Worm (Caenorhabditis elegans) whole organism, L2 larva: ENCODE results near the gene sre-13.

Experiments
- F13H6.1 ChIP-seq: sonication (generic microtip); optimal IDR thresholded peaks from 2 replicates; lab custom pipeline; 2016; ENCODE audit warnings: missing genetic modification characterization, missing compliant biosample characterization
- ZK546.5 ChIP-seq: sonication (generic microtip); optimal IDR thresholded peaks from 2 replicates; lab custom pipeline; 2017; ENCODE audit warnings: missing biosample characterization, missing genetic modification characterization
- alr-1 ChIP-seq: fragments of 150-350 bp; optimal IDR thresholded peaks from 2 replicates; lab custom pipeline; 2014; ENCODE audit warnings: missing biosample characterization, missing genetic modification characterization
- aly-2 ChIP-seq: fragments of 150-350 bp; optimal IDR thresholded peaks from 2 replicates; lab custom pipeline; 2014; ENCODE audit warnings: missing biosample characterization, missing genetic modification characterization
- ama-1 ChIP-seq: fragments of 150-350 bp; optimal IDR thresholded peaks from 2 replicates; lab custom pipeline; 2018; ENCODE audit warnings: inconsistent platforms
- blmp-1 ChIP-seq: sonication (generic microtip); optimal IDR thresholded peaks from 2 replicates; lab custom pipeline; 2017; ENCODE audit warnings: missing genetic modification characterization, mild to moderate bottlenecking, missing compliant biosample characterization, antibody characterized with exemption, moderate library complexity; ENCODE audit not compliant: insufficient read depth
- ceh-16 ChIP-seq: fragments of 150-350 bp; optimal IDR thresholded peaks from 2 replicates; lab custom pipeline; 2014; ENCODE audit warnings: missing biosample characterization, missing genetic modification characterization
- ceh-82 ChIP-seq: fragments of 150-350 bp; optimal IDR thresholded peaks from 2 replicates; lab custom pipeline; 2014; ENCODE audit warnings: missing biosample characterization, missing genetic modification characterization
- crh-2 ChIP-seq: sonication (generic microtip); optimal IDR thresholded peaks from 2 replicates; lab custom pipeline; 2017; ENCODE audit warnings: missing biosample characterization, missing genetic modification characterization
- elt-1 ChIP-seq: fragments of 150-350 bp; optimal IDR thresholded peaks from 2 replicates; lab custom pipeline; 2014; ENCODE audit warnings: missing biosample characterization, missing genetic modification characterization
- elt-3 ChIP-seq: sonication (generic microtip); optimal IDR thresholded peaks from 2 replicates; lab custom pipeline; 2017; ENCODE audit warnings: missing biosample characterization, missing genetic modification characterization
- fos-1 ChIP-seq: fragments of 150-350 bp; optimal IDR thresholded peaks from 2 replicates; lab custom pipeline; 2014; ENCODE audit warnings: missing biosample characterization, missing genetic modification characterization
- gmeb-1 ChIP-seq: fragments of 150-350 bp; optimal IDR thresholded peaks from 2 replicates; lab custom pipeline; 2014; ENCODE audit warnings: missing biosample characterization, missing genetic modification characterization
- lin-11 ChIP-seq: fragments of 150-350 bp; sonication (generic microtip); optimal IDR thresholded peaks from 2 replicates; lab custom pipeline; 2014; ENCODE audit warnings: missing biosample characterization, missing genetic modification characterization, inconsistent platforms, mixed read lengths
- lin-39 ChIP-seq: fragments of 150-350 bp; optimal IDR thresholded peaks from 2 replicates; lab custom pipeline; 2014; ENCODE audit warnings: missing biosample characterization, missing genetic modification reagents, missing genetic modification characterization
- lsy-2 ChIP-seq, 2 experiments: fragments of 150-350 bp in 1 of 2; sonication (generic microtip) in 1 of 2; optimal IDR thresholded peaks; 2 replicates each; lab custom pipeline; 2014 to 2017; ENCODE audit warnings: missing biosample characterization in 2 of 2, missing genetic modification characterization in 2 of 2
- mab-5 ChIP-seq: fragments of 150-350 bp; optimal IDR thresholded peaks from 2 replicates; lab custom pipeline; 2014; ENCODE audit warnings: missing biosample characterization, missing genetic modification characterization
- mbf-1 ChIP-seq: sonication (generic microtip); optimal IDR thresholded peaks from 2 replicates; lab custom pipeline; 2017; ENCODE audit warnings: missing biosample characterization, missing genetic modification characterization
- mdl-1 ChIP-seq, 2 experiments: fragments of 150-350 bp in 1 of 2; sonication (generic microtip) in 1 of 2; optimal IDR thresholded peaks; 2 replicates each; lab custom pipeline; 2017; ENCODE audit warnings: missing biosample characterization in 2 of 2, missing genetic modification characterization in 2 of 2
- nhr-10 ChIP-seq: sonication (generic microtip); optimal IDR thresholded peaks from 2 replicates; lab custom pipeline; 2017; ENCODE audit warnings: missing biosample characterization, missing genetic modification characterization
- nhr-11 ChIP-seq: fragments of 150-350 bp; optimal IDR thresholded peaks from 2 replicates; lab custom pipeline; 2014; ENCODE audit warnings: missing biosample characterization, missing genetic modification characterization
- nhr-129 ChIP-seq: fragments of 150-350 bp; optimal IDR thresholded peaks from 2 replicates; lab custom pipeline; 2014; ENCODE audit warnings: missing biosample characterization, missing genetic modification characterization
- nhr-21 ChIP-seq: fragments of 150-350 bp; optimal IDR thresholded peaks from 2 replicates; lab custom pipeline; 2014; ENCODE audit warnings: missing biosample characterization, missing genetic modification characterization
- nhr-237 ChIP-seq: fragments of 150-350 bp; optimal IDR thresholded peaks from 2 replicates; lab custom pipeline; 2014; ENCODE audit warnings: missing biosample characterization, missing genetic modification characterization
- nhr-6 ChIP-seq: fragments of 150-350 bp; optimal IDR thresholded peaks from 2 replicates; lab custom pipeline; 2014; ENCODE audit warnings: missing biosample characterization, missing genetic modification characterization
- sem-4 ChIP-seq: fragments of 150-350 bp; optimal IDR thresholded peaks from 2 replicates; lab custom pipeline; 2014; ENCODE audit warnings: missing biosample characterization, missing genetic modification reagents, missing genetic modification characterization
- sma-3 ChIP-seq: sonication (generic microtip); optimal IDR thresholded peaks from 2 replicates; lab custom pipeline; 2016; ENCODE audit warnings: missing genetic modification reagents, missing genetic modification characterization, missing compliant biosample characterization
- sma-9 ChIP-seq, 2 experiments: fragments of 150-350 bp in 1 of 2; sonication (generic microtip) in 1 of 2; optimal IDR thresholded peaks; 2 replicates each; lab custom pipeline; 2014 to 2016; ENCODE audit warnings: missing genetic modification characterization in 2 of 2, mild to moderate bottlenecking in 1 of 2, missing biosample characterization in 1 of 2, missing compliant biosample characterization in 1 of 2, missing genetic modification reagents in 1 of 2, moderate library complexity in 1 of 2
- snpc-4 ChIP-seq: fragments of 150-350 bp; optimal IDR thresholded peaks from 2 replicates; lab custom pipeline; 2014; ENCODE audit warnings: missing biosample characterization, missing genetic modification characterization
- unc-62 ChIP-seq: fragments of 150-350 bp; optimal IDR thresholded peaks from 2 replicates; lab custom pipeline; 2014; ENCODE audit warnings: missing biosample characterization, missing genetic modification reagents, missing genetic modification characterization
- ztf-4 ChIP-seq: fragments of 150-350 bp; optimal IDR thresholded peaks from 2 replicates; lab custom pipeline; 2014; ENCODE audit warnings: missing biosample characterization, missing genetic modification characterization

Gene sre-13

DNA sequence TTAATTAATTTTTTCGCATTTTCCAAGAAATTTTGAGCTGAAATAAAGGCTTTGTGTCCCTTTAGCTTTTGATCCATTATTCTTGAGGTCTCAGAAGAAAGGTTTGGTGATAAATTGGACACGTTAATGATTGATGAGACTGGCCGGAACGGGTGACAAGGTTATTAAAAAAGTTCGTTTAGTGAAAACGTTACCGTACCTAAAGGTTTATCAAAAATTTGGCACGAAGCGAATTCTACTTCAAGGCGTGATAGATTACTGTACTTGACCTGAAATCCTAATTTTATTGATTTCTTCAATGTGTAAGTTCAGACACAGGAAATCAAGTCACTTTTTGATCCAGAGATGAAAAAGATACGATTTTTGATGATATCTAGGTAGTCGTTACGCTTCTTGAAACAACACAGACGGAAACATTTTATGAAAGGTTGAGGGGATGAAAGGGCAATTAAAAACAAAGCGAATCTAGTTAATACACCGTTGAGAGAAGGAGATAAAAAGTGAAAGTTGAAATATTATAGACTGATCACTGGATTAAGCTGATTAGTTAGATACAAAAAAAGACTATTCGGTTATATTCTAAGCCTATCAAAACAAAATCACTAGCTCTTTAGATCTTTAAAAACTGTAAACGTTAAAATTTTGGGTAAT lies 26.0 kb downstream of the sre-13 start:
- TF ChIP-seq ceh-82 (tag; lab: Kevin White, UChicago) (no peak), elt-3 (tag; lab: Kevin White, UChicago) (no peak), blmp-1 (tag; lab: Kevin White, UChicago) (peak; percentile 60), nhr-129 (tag; lab: Kevin White, UChicago) (peak; percentile 2), nhr-21 (tag; lab: Kevin White, UChicago) (peak; percentile 24), ama-1 (lab: Kevin White, UChicago) (peak; percentile 67), lsy-2 (tag; optimal IDR thresholded peaks at IDR 0.05; lab: Kevin White, UChicago) (peak in 1 of 2 experiments; percentile 7)

DNA sequence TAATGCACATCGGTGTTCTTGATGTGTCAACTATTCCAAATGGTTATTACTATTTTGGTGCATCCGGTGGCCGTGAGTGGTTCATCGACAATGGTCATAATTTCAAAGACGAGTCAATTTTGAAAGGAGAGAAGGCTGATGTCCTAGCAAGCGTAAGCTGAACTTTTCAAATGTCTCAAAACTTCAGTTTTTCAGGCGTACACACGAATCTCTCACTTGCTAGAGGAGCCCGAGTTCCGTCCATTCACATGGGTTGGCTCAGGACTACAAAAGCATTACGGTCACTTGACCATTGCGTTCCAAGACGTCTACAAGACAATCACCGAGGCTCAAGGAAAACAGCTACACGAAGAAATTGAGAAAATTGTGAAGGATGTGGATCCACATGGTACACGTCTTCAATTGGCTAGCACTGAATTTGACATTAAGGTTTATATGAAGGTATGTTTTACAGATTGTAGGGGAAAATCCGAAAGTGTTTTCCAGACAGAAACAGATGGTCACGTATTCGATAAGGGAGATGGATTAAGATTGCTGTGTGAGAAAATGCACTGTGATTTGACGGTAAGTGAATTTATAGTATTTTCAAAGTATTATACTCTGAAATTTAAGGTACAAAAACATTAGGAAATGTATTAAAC lies 27.2 kb downstream of the sre-13 start:
- TF ChIP-seq sma-3 (GFP tag; lab: Kevin White, UChicago) (no peak), ama-1 (lab: Kevin White, UChicago) (peak; percentile 1)

DNA sequence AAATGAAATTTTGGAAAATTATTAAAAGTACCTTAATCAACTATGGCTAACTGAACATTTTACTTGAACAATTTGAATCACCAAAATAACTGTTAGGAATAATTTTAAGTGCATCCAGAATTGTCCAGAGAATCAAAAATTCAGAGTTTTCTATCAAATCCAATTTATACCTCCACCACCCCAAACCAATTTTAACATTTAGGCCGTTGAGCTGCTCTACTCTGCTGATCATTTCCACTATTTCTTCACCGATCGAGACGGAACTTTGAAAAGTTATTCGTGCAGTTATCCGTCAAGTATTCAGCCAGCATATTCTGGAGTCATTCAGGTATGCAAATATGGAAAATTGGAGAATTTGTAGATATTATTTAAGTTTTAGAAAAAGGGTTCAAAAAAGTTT lies 28.1 kb downstream of the sre-13 start:
- no peak for TF ChIP-seq sem-4 (tag; lab: Kevin White, UChicago)
- no peak for TF ChIP-seq ceh-16 (tag; lab: Kevin White, UChicago)
- TF ChIP-seq nhr-10 (tag; lab: Kevin White, UChicago) = no peak
- no peak for TF ChIP-seq unc-62 (GFP tag; lab: Kevin White, UChicago)
- no peak for TF ChIP-seq mab-5
- TF ChIP-seq nhr-6 = no peak
- no peak for TF ChIP-seq sma-9 (GFP tag; optimal IDR thresholded peaks at IDR 0.05; lab: Kevin White, UChicago)
- no peak for TF ChIP-seq sma-9 (tag; optimal IDR thresholded peaks at IDR 0.05; lab: Kevin White, UChicago)
- no peak for TF ChIP-seq mdl-1 (tag; optimal IDR thresholded peaks at IDR 0.05; lab: Kevin White, UChicago)
- peak; percentile 33 for TF ChIP-seq ama-1 (lab: Kevin White, UChicago)

DNA sequence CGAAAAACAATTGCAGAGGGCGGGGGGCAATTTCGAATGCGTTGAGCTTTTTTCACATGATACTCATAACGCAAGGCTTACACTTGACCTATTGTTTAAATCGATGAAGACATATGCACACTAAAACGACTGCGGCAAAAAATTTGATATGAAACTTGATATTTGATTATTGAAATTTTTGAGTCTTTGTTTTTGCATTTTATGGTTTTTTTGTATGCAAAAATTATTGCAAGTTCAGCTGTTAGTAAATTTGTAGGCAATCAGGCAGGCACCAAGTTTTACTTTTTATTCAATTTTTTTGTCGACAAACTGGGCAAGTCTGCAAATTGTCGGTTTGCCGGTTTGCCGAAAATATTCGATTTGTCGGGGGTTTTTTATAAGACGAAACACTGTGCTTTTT lies 30.5 kb downstream of the sre-13 start, which contains the start of gene arl-3:
Gene arl-3 (plus strand): TSS at position 301 of the 400 bp plus-strand sequence.
- TF ChIP-seq crh-2 (tag; lab: Kevin White, UChicago) = no peak
- TF ChIP-seq nhr-237 (tag; lab: Kevin White, UChicago) = no peak
- no peak for TF ChIP-seq ceh-16 (tag; lab: Kevin White, UChicago)
- no peak for TF ChIP-seq lin-11 (tag; lab: Kevin White, UChicago)
- no peak for TF ChIP-seq alr-1 (tag; lab: Kevin White, UChicago)
- TF ChIP-seq F13H6.1 (tag; lab: Kevin White, UChicago) = no peak
- TF ChIP-seq nhr-129 (tag; lab: Kevin White, UChicago) = no peak
- no peak for TF ChIP-seq fos-1
- no peak for TF ChIP-seq lin-39 (tag; lab: Kevin White, UChicago)
- TF ChIP-seq elt-1 (tag; lab: Kevin White, UChicago) = no peak
- no peak for TF ChIP-seq ZK546.5
- no peak for TF ChIP-seq unc-62 (GFP tag; lab: Kevin White, UChicago)
- TF ChIP-seq snpc-4 = no peak
- no peak for TF ChIP-seq sem-4 (tag; lab: Kevin White, UChicago)
- TF ChIP-seq, all 48 proteins: peak for 0

DNA sequence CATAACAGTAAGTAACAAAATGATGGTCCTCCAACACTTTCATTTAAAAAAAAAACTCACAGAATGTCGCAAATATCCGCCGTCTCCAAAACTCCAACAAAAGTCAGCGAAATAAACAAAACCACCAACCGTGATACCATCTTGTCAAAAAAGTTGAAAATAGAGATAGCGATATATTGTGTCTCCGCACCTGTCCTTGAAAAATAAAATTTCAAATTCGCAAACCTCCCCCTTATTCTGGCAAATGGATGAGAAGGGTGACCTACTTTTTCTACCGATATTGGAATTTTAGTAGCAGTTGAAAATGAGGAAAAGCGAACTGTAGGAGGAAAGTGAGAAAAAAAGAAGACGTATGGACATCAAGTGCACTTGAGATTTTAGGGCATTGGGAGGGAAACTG lies 31.2 kb downstream of the sre-13 start, which contains the start of gene F19H8.2:
Gene F19H8.2 (minus strand): TSS at position 391 of the 400 bp plus-strand sequence.
- TF ChIP-seq mab-5 (no peak), nhr-11 (tag; lab: Kevin White, UChicago) (no peak), mbf-1 (tag; lab: Kevin White, UChicago) (no peak), ceh-16 (tag; lab: Kevin White, UChicago) (peak; percentile 31), gmeb-1 (tag; lab: Kevin White, UChicago) (no peak), ama-1 (lab: Kevin White, UChicago) (peak; percentile 53), ztf-4 (no peak)

DNA sequence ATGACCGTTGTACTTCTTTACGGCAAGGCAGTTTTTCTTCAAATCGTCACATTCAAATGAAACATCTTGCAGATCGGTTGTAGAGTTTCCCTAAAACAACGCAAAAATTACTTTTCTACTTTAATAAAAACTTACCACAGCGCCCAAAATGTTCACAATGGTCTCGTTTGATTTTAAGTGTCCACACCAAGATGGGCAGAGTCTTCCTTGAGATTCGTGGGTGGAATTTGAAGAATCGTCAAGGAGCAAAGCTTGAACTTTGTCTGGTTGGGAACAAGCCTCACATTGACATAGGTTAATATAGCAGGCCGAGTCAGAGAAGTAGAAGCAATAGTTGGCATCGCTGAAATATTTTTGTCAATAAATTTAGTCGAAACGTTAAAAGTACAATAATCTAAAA lies 31.6 kb downstream of the sre-13 start:
- TF ChIP-seq nhr-6 (peak; percentile 11), ZK546.5 (no peak), aly-2 (tag; lab: Kevin White, UChicago) (no peak)
